Worm (Caenorhabditis elegans): ENCODE results near the gene T02C1.2.

The T02C1.2 gene

ce11 chrIII:9270183-9270582, 19.4 kb downstream of the T02C1.2 start:
- no peak for TF ChIP-seq unc-62 (GFP tag; optimal IDR thresholded peaks at IDR 0.05)

ce11 chrIII:9271389-9271918, 20.6 kb downstream of the T02C1.2 start:
- TF ChIP-seq unc-62 (GFP tag; optimal IDR thresholded peaks at IDR 0.05) = no peak

- TF ChIP-seq unc-62 (GFP tag; optimal IDR thresholded peaks at IDR 0.05) = no peak
Observed at ce11 chrIII:9272107-9272506, 21.3 kb downstream of the T02C1.2 start.

- no peak for TF ChIP-seq unc-62 (GFP tag; optimal IDR thresholded peaks at IDR 0.05)
Observed at ce11 chrIII:9277803-9278202, 27.0 kb downstream of the T02C1.2 start.

ce11 chrIII:9281480-9281879, 30.7 kb downstream of the T02C1.2 start, which contains the start of gene fozi-1:
TSS of gene fozi-1 (plus strand) at chrIII:9281780.
- no peak for TF ChIP-seq unc-62 (GFP tag; optimal IDR thresholded peaks at IDR 0.05)

ce11 chrIII:9288540-9288939, 37.7 kb downstream of the T02C1.2 start:
- TF ChIP-seq unc-62 (GFP tag; optimal IDR thresholded peaks at IDR 0.05) = no peak

- no peak for TF ChIP-seq unc-62 (GFP tag; optimal IDR thresholded peaks at IDR 0.05)
Observed at ce11 chrIII:9289815-9290214, 39.0 kb downstream of the T02C1.2 start.

ce11 chrIII:9297345-9297744, 46.5 kb downstream of the T02C1.2 start, which contains the start of gene K01B6.4:
TSS of gene K01B6.4 (minus strand) at chrIII:9297445.
- TF ChIP-seq unc-62 (GFP tag; optimal IDR thresholded peaks at IDR 0.05) = no peak

ce11 chrIII:9299116-9299515, 48.3 kb downstream of the T02C1.2 start:
- no peak for TF ChIP-seq unc-62 (GFP tag; optimal IDR thresholded peaks at IDR 0.05)

ce11 chrIII:9299919-9300318, 49.1 kb downstream of the T02C1.2 start, which contains the start of gene K01B6.3:
TSS of gene K01B6.3 (plus strand) at chrIII:9300219.
- TF ChIP-seq unc-62 (GFP tag; optimal IDR thresholded peaks at IDR 0.05) = no peak

- no peak for TF ChIP-seq unc-62 (GFP tag; optimal IDR thresholded peaks at IDR 0.05)
Observed at ce11 chrIII:9300670-9301069, 49.8 kb downstream of the T02C1.2 start.
